Worm (Caenorhabditis elegans) whole organism, midembryonic: Measurements from ENCODE around the gene ccpp-6.

Source experiments
- cog-1 ChIP-seq: sonication (generic microtip); optimal IDR thresholded peaks from 2 replicates; lab custom pipeline; 2016; ENCODE audit warnings: missing genetic modification characterization, missing compliant biosample characterization
- flt-1 ChIP-seq: fragments of 200-800 bp; sonication (Bioruptor generic); IDR thresholded peaks from 2 replicates; pipeline ENCODE4 v1.3.6; 2022; ENCODE audit warnings: missing genetic modification characterization, missing compliant biosample characterization
- med-1 ChIP-seq: sonication (generic microtip); optimal IDR thresholded peaks from 2 replicates; lab custom pipeline; 2017; ENCODE audit warnings: missing genetic modification characterization, mild to moderate bottlenecking, missing compliant biosample characterization, antibody characterized with exemption, missing genetic modification reagents; ENCODE audit not compliant: insufficient read depth
- ref-1 ChIP-seq: fragments of 200-800 bp; sonication (Bioruptor generic); conservative IDR thresholded peaks from 2 replicates; pipeline ENCODE4 v1.3.6; 2022; ENCODE audit warnings: missing genetic modification reagents, missing genetic modification characterization, missing compliant biosample characterization
- ztf-23 ChIP-seq: fragments of 200-800 bp; sonication (Bioruptor generic); IDR thresholded peaks from 2 replicates; pipeline ENCODE4 v1.3.6; 2022; ENCODE audit warnings: missing genetic modification reagents, missing genetic modification characterization, missing compliant biosample characterization

DNA sequence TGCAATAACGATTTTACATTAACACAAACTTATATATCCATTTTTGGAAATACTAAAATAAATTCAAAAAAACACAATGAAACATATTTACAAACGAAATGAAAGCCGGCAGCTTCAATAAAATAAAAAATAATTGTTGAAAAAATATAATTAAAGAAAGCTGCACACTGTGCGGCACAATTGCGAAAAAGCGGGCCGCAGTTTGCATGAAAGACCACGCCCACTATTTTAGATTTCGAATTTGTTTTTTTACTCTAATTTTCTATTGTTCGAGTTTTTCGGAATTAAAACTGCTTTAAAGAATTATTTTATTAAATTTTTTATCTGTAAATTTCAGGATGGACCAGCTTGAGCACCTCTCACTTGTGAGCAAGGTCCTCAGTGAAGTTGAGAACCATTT lies 12.1 kb upstream of the ccpp-6 start, which contains the start of gene mog-5:
- 0 out of 2 replicates have a peak, but pooled peaks have one; percentile 29 for TF ChIP-seq flt-1 (GFP tag; lab: Robert Waterston, UW)
- peak; percentile 8 for TF ChIP-seq cog-1 (tag; lab: Kevin White, UChicago)
- TF ChIP-seq med-1 (GFP tag; lab: Kevin White, UChicago) = peak; percentile 64
- TF ChIP-seq ref-1 (GFP tag; lab: Robert Waterston, UW) = no peak
- TF ChIP-seq ztf-23 (GFP tag; lab: Robert Waterston, UW) = peak; percentile 68; the same call in 1 of the 2 replicates
